Fruit fly (Drosophila melanogaster): ENCODE measurements around the gene CG14313.
A peak's percentile ranks its signal among the peaks of the same experiment; 100 is the strongest.

The CG14313 gene

dm6 chr3R:18168398-18168797 lies 23.4 kb downstream of the CG14313 start (continued):
- TF ChIP-seq NK7.1 (GFP tag; optimal IDR thresholded peaks at IDR 0.05) (no peak), CG2199 (GFP tag; IDR thresholded peaks at IDR 0.05) (no peak), NFAT (GFP tag; IDR thresholded peaks at IDR 0.05) (peak; percentile 69), Oaz (GFP tag; IDR thresholded peaks at IDR 0.05) (no peak), seq (GFP tag; IDR thresholded peaks at IDR 0.05) (no peak), fd102C (GFP tag; optimal IDR thresholded peaks at IDR 0.05) (no peak), CG11723 (GFP tag; optimal IDR thresholded peaks at IDR 0.05) (no peak), CG7928 (GFP tag; optimal IDR thresholded peaks at IDR 0.05) (no peak), dan (GFP tag; IDR thresholded peaks at IDR 0.05) (no peak), gem (tag; optimal IDR thresholded peaks at IDR 0.05) (peak; percentile 42), Fer1 (GFP tag; optimal IDR thresholded peaks at IDR 0.05) (peak; percentile 32), CG10431 (GFP tag; optimal IDR thresholded peaks at IDR 0.05) (no peak), CG7786 (GFP tag; optimal IDR thresholded peaks at IDR 0.05) (peak; percentile 43), phol (tag; optimal IDR thresholded peaks at IDR 0.05) (peak; percentile 85), inv (GFP tag; IDR thresholded peaks at IDR 0.05; ENCODE audit: partially characterized antibody) (no peak), klu (GFP tag; IDR thresholded peaks at IDR 0.05) (no peak), CG10565 (GFP tag; optimal IDR thresholded peaks at IDR 0.05) (no peak), Dll (GFP tag; IDR thresholded peaks at IDR 0.05; ENCODE audit: partially characterized antibody) (peak; percentile 47; the same call in 1 of the 4 replicates), gcm (GFP tag; optimal IDR thresholded peaks at IDR 0.05) (no peak), CG11695 (GFP tag; IDR thresholded peaks at IDR 0.05) (no peak), hth (optimal IDR thresholded peaks at IDR 0.05) (no peak), wek (GFP tag; optimal IDR thresholded peaks at IDR 0.05) (no peak), toy (GFP tag; IDR thresholded peaks at IDR 0.05) (no peak), CG13123 (GFP tag; optimal IDR thresholded peaks at IDR 0.05) (no peak), CG12769 (tag; optimal IDR thresholded peaks at IDR 0.05) (no peak), CG15696 (tag; optimal IDR thresholded peaks at IDR 0.05) (no peak), gsb (GFP tag; IDR thresholded peaks at IDR 0.05) (no peak), Eip74EF (GFP tag; optimal IDR thresholded peaks at IDR 0.05) (no peak), Hsf (GFP tag; optimal IDR thresholded peaks at IDR 0.05) (no peak), CG4404 (GFP tag; IDR thresholded peaks at IDR 0.05) (no peak), sna (GFP tag; IDR thresholded peaks at IDR 0.05; ENCODE audit: partially characterized antibody) (no peak), CG14667 (GFP tag; IDR thresholded peaks at IDR 0.05) (no peak), CG11696 (GFP tag; IDR thresholded peaks at IDR 0.05) (no peak), Jarid2 (GFP tag; optimal IDR thresholded peaks at IDR 0.05) (no peak), chinmo (GFP tag; IDR thresholded peaks at IDR 0.05; ENCODE audit: partially characterized antibody) (peak; percentile 74; the same call in 2 of the 4 replicates), sim (GFP tag; IDR thresholded peaks at IDR 0.05) (no peak), CG14014 (GFP tag; IDR thresholded peaks at IDR 0.05) (peak; percentile 15; the same call in 1 of the 2 replicates), zen2 (GFP tag; IDR thresholded peaks at IDR 0.05; ENCODE audit: partially characterized antibody) (peak; percentile 25; the same call in 1 of the 3 replicates), Kr (GFP tag; optimal IDR thresholded peaks at IDR 0.05) (no peak), cad (GFP tag; optimal IDR thresholded peaks at IDR 0.05) (no peak), CG9797 (GFP tag; optimal IDR thresholded peaks at IDR 0.05) (no peak), CG15601 (tag; optimal IDR thresholded peaks at IDR 0.05) (no peak), Fer2 (tag; optimal IDR thresholded peaks at IDR 0.05) (peak; percentile 14), so (GFP tag; IDR thresholded peaks at IDR 0.05) (0 out of 3 replicates have a peak, but pooled peaks have one; percentile 8), Awh (GFP tag; IDR thresholded peaks at IDR 0.05) (no peak), CG12236 (GFP tag; optimal IDR thresholded peaks at IDR 0.05) (no peak), jigr1 (GFP tag; IDR thresholded peaks at IDR 0.05) (no peak), nerfin-2 (GFP tag; IDR thresholded peaks at IDR 0.05; ENCODE audit: partially characterized antibody) (no peak), Scr (GFP tag; IDR thresholded peaks at IDR 0.05; ENCODE audit: partially characterized antibody) (peak; percentile 22; the same call in 1 of the 2 replicates), nau (GFP tag; optimal IDR thresholded peaks at IDR 0.05) (no peak), sisA (GFP tag; IDR thresholded peaks at IDR 0.05) (no peak)
